Fruit fly (Drosophila melanogaster) whole organism, adult: ENCODE data around the gene CG7483.
A peak's percentile ranks its signal among the peaks of the same experiment; 100 is the strongest.

Source experiments
- CG11617 ChIP-seq: fragments of 200-800 bp; sonication (Bioruptor generic); optimal IDR thresholded peaks from 2 replicates; lab custom pipeline; 2017; ENCODE audit warnings: mild to moderate bottlenecking, missing biosample characterization, missing genetic modification reagents, missing genetic modification characterization
- CG12768 ChIP-seq: fragments of 200-800 bp; sonication (Bioruptor generic); optimal IDR thresholded peaks from 2 replicates; lab custom pipeline; 2017; ENCODE audit warnings: missing biosample characterization, missing genetic modification characterization, mild to moderate bottlenecking, moderate library complexity, missing genetic modification reagents
- CG14711 ChIP-seq: fragments of 200-800 bp; sonication (Bioruptor generic); optimal IDR thresholded peaks from 2 replicates; lab custom pipeline; 2018; ENCODE audit warnings: missing biosample characterization, mild to moderate bottlenecking, missing genetic modification characterization, moderate library complexity
- CG1620 ChIP-seq: fragments of 200-800 bp; sonication (Bioruptor generic); optimal IDR thresholded peaks from 2 replicates; lab custom pipeline; 2016; ENCODE audit warnings: missing biosample characterization, missing genetic modification characterization
- Clk ChIP-seq: fragments of 200-800 bp; sonication (Bioruptor generic); optimal IDR thresholded peaks from 2 replicates; lab custom pipeline; 2017; ENCODE audit warnings: missing biosample characterization, missing genetic modification characterization
- Hr96 ChIP-seq: fragments of 200-800 bp; sonication (Bioruptor generic); optimal IDR thresholded peaks from 2 replicates; lab custom pipeline; 2016; ENCODE audit warnings: missing biosample characterization, missing genetic modification characterization
- Mnt ChIP-seq: fragments of 200-800 bp; sonication (Bioruptor generic); optimal IDR thresholded peaks from 2 replicates; lab custom pipeline; 2016; ENCODE audit warnings: missing biosample characterization, mild to moderate bottlenecking, missing genetic modification characterization
- bab1 ChIP-seq: fragments of 200-800 bp; sonication (Bioruptor generic); optimal IDR thresholded peaks from 3 replicates; lab custom pipeline; 2019; ENCODE audit warnings: missing biosample characterization, mild to moderate bottlenecking, missing genetic modification characterization, moderate library complexity
- cic ChIP-seq: fragments of 200-800 bp; sonication (Bioruptor generic); optimal IDR thresholded peaks from 2 replicates; lab custom pipeline; 2017; ENCODE audit warnings: missing biosample characterization, mild to moderate bottlenecking, missing genetic modification characterization, moderate library complexity
- cnc ChIP-seq, 2 experiments: fragments of >200 bp; optimal IDR thresholded peaks; 2 replicates each; lab custom pipeline; 2017
- kay ChIP-seq: fragments of 200-800 bp; sonication (Bioruptor generic); peaks from one replicate; lab custom pipeline; 2016; ENCODE audit warnings: missing biosample characterization, missing genetic modification characterization, borderline replicate concordance
- toe ChIP-seq: fragments of 200-800 bp; sonication (Bioruptor generic); optimal IDR thresholded peaks from 2 replicates; lab custom pipeline; 2016; ENCODE audit warnings: missing biosample characterization, missing genetic modification characterization

DNA sequence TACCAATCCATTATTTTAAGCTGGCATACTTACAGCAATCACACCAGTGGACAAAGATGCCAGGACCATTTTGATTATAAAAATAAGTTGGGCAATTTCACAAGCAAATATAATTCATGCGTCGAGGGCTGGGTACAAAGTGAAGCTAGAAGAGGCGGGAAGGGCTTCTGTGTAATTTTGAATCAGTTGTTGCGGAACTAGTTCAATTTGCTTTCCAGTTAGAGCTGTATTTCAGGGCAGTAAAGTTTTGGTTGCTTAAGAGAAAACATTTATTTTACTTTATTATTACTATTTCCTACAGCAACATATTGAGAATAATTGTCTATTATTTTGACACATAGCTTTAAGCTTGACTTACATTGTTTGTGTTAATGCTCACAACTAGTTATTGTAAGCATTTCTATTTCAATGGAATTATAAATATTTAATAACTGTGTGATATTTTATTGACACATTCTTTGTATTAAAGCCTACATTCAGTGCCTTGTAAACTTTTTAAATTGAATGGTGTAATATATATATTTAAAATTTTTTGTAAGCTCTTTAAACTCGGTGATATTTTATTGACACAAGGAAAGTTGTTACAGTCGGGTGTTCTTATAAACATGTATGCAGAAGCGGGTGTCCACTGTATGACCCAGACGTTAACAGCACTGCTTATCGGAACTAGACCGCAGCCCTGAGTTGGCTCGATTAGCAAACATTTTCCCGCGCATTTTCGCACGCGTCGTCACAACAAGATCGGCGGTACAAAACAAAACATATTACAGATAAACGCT is 48.5 kb upstream of the CG7483 start, which contains the start of the genes RPA1 and Mcm2:
- TF ChIP-seq bab1 (GFP tag; lab: Kevin White, UChicago) (peak; percentile 51), Clk (GFP tag; lab: Kevin White, UChicago) (no peak), CG11617 (GFP tag; lab: Kevin White, UChicago) (peak; percentile 84), CG1620 (GFP tag; lab: Kevin White, UChicago) (peak; percentile 68), CG14711 (tag; lab: Kevin White, UChicago) (peak; percentile 66), Hr96 (peak; percentile 47), kay (GFP tag; lab: Kevin White, UChicago) (no peak), cic (no peak), cnc (optimal IDR thresholded peaks at IDR 0.05; lab: Kevin White, UChicago) (no peak), toe (GFP tag; lab: Kevin White, UChicago) (peak; percentile 79), CG12768 (GFP tag; lab: Kevin White, UChicago) (peak; percentile 86), Mnt (GFP tag; lab: Kevin White, UChicago) (peak; percentile 63)
